Worm (Caenorhabditis elegans): ENCODE data around the gene math-24.

The math-24 gene

ce11 chrII:1917862-1918261, 17.8 kb downstream of the math-24 start, which contains the start of gene bath-4:
Gene bath-4, minus strand, starts transcription at chrII:1917962.
- TF ChIP-seq nhr-237 (tag; optimal IDR thresholded peaks at IDR 0.05) (no peak), crh-2 (tag; optimal IDR thresholded peaks at IDR 0.05) (no peak), snpc-4 (tag; optimal IDR thresholded peaks at IDR 0.05) (no peak), lin-39 (tag; optimal IDR thresholded peaks at IDR 0.05) (no peak), ZK546.5 (tag; optimal IDR thresholded peaks at IDR 0.05) (no peak), sma-3 (GFP tag; optimal IDR thresholded peaks at IDR 0.05) (no peak), elt-1 (tag; optimal IDR thresholded peaks at IDR 0.05) (no peak), ztf-11 (tag; optimal IDR thresholded peaks at IDR 0.05) (no peak), unc-62 (GFP tag; optimal IDR thresholded peaks at IDR 0.05) (no peak), lin-11 (tag; optimal IDR thresholded peaks at IDR 0.05) (no peak), mab-5 (tag; optimal IDR thresholded peaks at IDR 0.05) (no peak), aly-2 (tag; optimal IDR thresholded peaks at IDR 0.05) (no peak), sma-9 (GFP tag; optimal IDR thresholded peaks at IDR 0.05) (no peak), sma-9 (tag; optimal IDR thresholded peaks at IDR 0.05) (no peak), C34F6.9 (tag; optimal IDR thresholded peaks at IDR 0.05) (no peak), elt-3 (tag; optimal IDR thresholded peaks at IDR 0.05) (no peak)

- TF ChIP-seq dmd-4 (tag; optimal IDR thresholded peaks at IDR 0.05) (no peak), sma-9 (GFP tag; optimal IDR thresholded peaks at IDR 0.05) (no peak), sma-9 (tag; optimal IDR thresholded peaks at IDR 0.05) (no peak), nhr-21 (tag; optimal IDR thresholded peaks at IDR 0.05) (no peak), blmp-1 (tag; optimal IDR thresholded peaks at IDR 0.05; ENCODE audit: insufficient read depth) (no peak), ZK546.5 (tag; optimal IDR thresholded peaks at IDR 0.05) (no peak), nhr-10 (tag; optimal IDR thresholded peaks at IDR 0.05) (no peak), egl-27 (tag; optimal IDR thresholded peaks at IDR 0.05) (no peak), ama-1 (optimal IDR thresholded peaks at IDR 0.05) (no peak), nhr-6 (tag; optimal IDR thresholded peaks at IDR 0.05) (no peak), Y55F3AM.14 (GFP tag; optimal IDR thresholded peaks at IDR 0.05) (no peak), nhr-25 (tag; optimal IDR thresholded peaks at IDR 0.05) (no peak), F13H6.1 (tag; optimal IDR thresholded peaks at IDR 0.05) (no peak), nhr-23 (tag; optimal IDR thresholded peaks at IDR 0.05) (no peak), mdl-1 (tag; optimal IDR thresholded peaks at IDR 0.05) (no peak)
Observed at ce11 chrII:1921018-1921417, 21.0 kb downstream of the math-24 start, which contains the start of gene bath-7. Gene bath-7, minus strand, starts transcription at chrII:1921118.

- no peak for TF ChIP-seq zag-1 (tag; optimal IDR thresholded peaks at IDR 0.05)
- TF ChIP-seq unc-55 (GFP tag; optimal IDR thresholded peaks at IDR 0.05) = no peak
- no peak for TF ChIP-seq unc-39 (tag; optimal IDR thresholded peaks at IDR 0.05)
- no peak for TF ChIP-seq nhr-77 (tag; optimal IDR thresholded peaks at IDR 0.05)
- TF ChIP-seq egl-27 (tag; optimal IDR thresholded peaks at IDR 0.05) = no peak
- TF ChIP-seq sma-9 (GFP tag; optimal IDR thresholded peaks at IDR 0.05) = no peak
- no peak for TF ChIP-seq sma-9 (tag; optimal IDR thresholded peaks at IDR 0.05)
Observed at ce11 chrII:1922665-1923187, 22.7 kb downstream of the math-24 start, which contains the start of the genes bath-2 and F52C6.4. Gene bath-2, minus strand, starts transcription at chrII:1922765. Gene F52C6.4, plus strand, starts transcription at chrII:1923137.

ce11 chrII:1924459-1924858, 24.4 kb downstream of the math-24 start, which contains the start of gene F52C6.3:
Gene F52C6.3, plus strand, starts transcription at chrII:1924759.
- TF ChIP-seq mbf-1 (tag; optimal IDR thresholded peaks at IDR 0.05) (no peak), ceh-82 (tag; optimal IDR thresholded peaks at IDR 0.05) (no peak), skn-1 (tag; optimal IDR thresholded peaks at IDR 0.05) (no peak)

DNA sequence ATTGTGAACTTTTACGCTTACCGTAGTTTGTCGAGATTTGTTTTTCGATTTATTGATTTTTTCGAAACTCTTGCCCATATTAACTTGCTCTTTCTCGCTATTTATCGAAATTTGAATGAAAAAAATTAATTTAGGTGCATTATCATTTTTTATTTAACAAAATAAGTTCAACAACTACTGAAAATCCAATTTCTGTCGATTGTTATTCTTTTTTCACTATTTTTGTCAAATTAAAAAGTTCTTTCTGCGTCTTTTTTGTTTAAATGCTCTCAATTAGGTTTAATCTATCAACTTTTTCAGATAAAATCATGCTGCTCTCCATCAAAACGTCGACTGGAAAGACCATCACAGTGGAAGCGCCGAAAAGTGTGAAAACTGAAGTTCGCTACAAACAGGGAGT, 26.1 kb downstream of the math-24 start, which contains the start of gene F52C6.2:
F52C6.2 (plus strand) TSS at position 301 of the 400 bp plus-strand sequence.
- no peak for TF ChIP-seq unc-55 (GFP tag; optimal IDR thresholded peaks at IDR 0.05)
- no peak for TF ChIP-seq aly-2 (tag; optimal IDR thresholded peaks at IDR 0.05)
- no peak for TF ChIP-seq nhr-23 (tag; optimal IDR thresholded peaks at IDR 0.05)
- TF ChIP-seq lsy-2 (tag; optimal IDR thresholded peaks at IDR 0.05) = no peak
- no peak for TF ChIP-seq sma-9 (GFP tag; optimal IDR thresholded peaks at IDR 0.05)
- TF ChIP-seq sma-9 (tag; optimal IDR thresholded peaks at IDR 0.05) = no peak
- TF ChIP-seq ztf-1 (GFP tag; conservative IDR thresholded peaks at IDR 0.05) = no peak
- no peak for TF ChIP-seq gmeb-1 (tag; optimal IDR thresholded peaks at IDR 0.05)
- TF ChIP-seq peb-1 (tag; optimal IDR thresholded peaks at IDR 0.05) = no peak
- TF ChIP-seq nhr-10 (tag; optimal IDR thresholded peaks at IDR 0.05) = no peak

Measured in whole organism, L2 larva.